Worm (Caenorhabditis elegans) whole organism, L3 larva: ENCODE data around the gene str-247.

Experiments used
- R02D3.7 ChIP-seq: fragments of 150-350 bp; optimal IDR thresholded peaks from 2 replicates; lab custom pipeline; 2014; ENCODE audit warnings: missing biosample characterization, missing genetic modification characterization
- ZK546.5 ChIP-seq: sonication (generic microtip); optimal IDR thresholded peaks from 2 replicates; lab custom pipeline; 2017; ENCODE audit warnings: missing biosample characterization, missing genetic modification characterization
- aly-2 ChIP-seq: fragments of 150-350 bp; optimal IDR thresholded peaks from 2 replicates; lab custom pipeline; 2014; ENCODE audit warnings: missing biosample characterization, missing genetic modification characterization
- ama-1 ChIP-seq: fragments of 150-350 bp; optimal IDR thresholded peaks from 2 replicates; lab custom pipeline; 2018
- ceh-28 ChIP-seq: fragments of 150-350 bp; optimal IDR thresholded peaks from 2 replicates; lab custom pipeline; 2014; ENCODE audit warnings: missing biosample characterization, missing genetic modification reagents, missing genetic modification characterization
- ceh-82 ChIP-seq: fragments of 150-350 bp; optimal IDR thresholded peaks from 2 replicates; lab custom pipeline; 2014; ENCODE audit warnings: missing biosample characterization, missing genetic modification characterization
- ceh-9 ChIP-seq: sonication (generic microtip); optimal IDR thresholded peaks from 2 replicates; lab custom pipeline; 2018; ENCODE audit warnings: missing biosample characterization, missing genetic modification characterization
- daf-12 ChIP-seq: fragments of 150-350 bp; optimal IDR thresholded peaks from 2 replicates; lab custom pipeline; 2014; ENCODE audit warnings: missing biosample characterization, missing genetic modification reagents, missing genetic modification characterization
- egl-27 ChIP-seq: sonication (generic microtip); optimal IDR thresholded peaks from 4 replicates; lab custom pipeline; 2017; ENCODE audit warnings: missing biosample characterization, missing genetic modification reagents, missing genetic modification characterization
- egl-5 ChIP-seq: fragments of 150-350 bp; optimal IDR thresholded peaks from 2 replicates; lab custom pipeline; 2017; ENCODE audit warnings: missing biosample characterization, missing genetic modification reagents, missing genetic modification characterization, inconsistent platforms
- elt-2 ChIP-seq: sonication (generic microtip); optimal IDR thresholded peaks from 2 replicates; lab custom pipeline; 2016; ENCODE audit warnings: missing genetic modification reagents, mild to moderate bottlenecking, missing genetic modification characterization, missing compliant biosample characterization
- elt-3 ChIP-seq, 3 experiments: fragments of 150-350 bp in 1 of 3; sonication (generic microtip) in 2 of 3; optimal IDR thresholded peaks; 2 replicates in 2 of 3; 4 replicates in 1 of 3; lab custom pipeline; 2014 to 2017; ENCODE audit warnings: missing biosample characterization in 3 of 3, missing genetic modification characterization in 3 of 3
- eor-1 ChIP-seq, 2 experiments: fragments of 150-350 bp; optimal IDR thresholded peaks; 2 replicates each; lab custom pipeline; 2014 to 2018; ENCODE audit warnings: missing biosample characterization in 2 of 2, missing genetic modification characterization in 2 of 2
- fkh-10 ChIP-seq: sonication (generic microtip); optimal IDR thresholded peaks from 2 replicates; lab custom pipeline; 2017; ENCODE audit warnings: missing biosample characterization, missing genetic modification reagents, missing genetic modification characterization
- fkh-2 ChIP-seq: fragments of 150-350 bp; optimal IDR thresholded peaks from 2 replicates; lab custom pipeline; 2014; ENCODE audit warnings: missing biosample characterization, missing genetic modification reagents, missing genetic modification characterization
- fos-1 ChIP-seq: fragments of 150-350 bp; optimal IDR thresholded peaks from 2 replicates; lab custom pipeline; 2014; ENCODE audit warnings: missing biosample characterization, missing genetic modification characterization
- hmg-11 ChIP-seq: sonication (generic microtip); optimal IDR thresholded peaks from 2 replicates; lab custom pipeline; 2016; ENCODE audit warnings: missing genetic modification characterization, missing compliant biosample characterization
- jun-1 ChIP-seq: fragments of 150-350 bp; optimal IDR thresholded peaks from 2 replicates; lab custom pipeline; 2014; ENCODE audit warnings: missing biosample characterization, missing genetic modification reagents, missing genetic modification characterization
- lin-15B ChIP-seq: fragments of 150-350 bp; optimal IDR thresholded peaks from 2 replicates; lab custom pipeline; 2014; ENCODE audit warnings: missing biosample characterization, missing genetic modification characterization
- lsy-12 ChIP-seq: sonication (generic microtip); optimal IDR thresholded peaks from 2 replicates; lab custom pipeline; 2016; ENCODE audit warnings: mild to moderate bottlenecking, missing genetic modification characterization, missing compliant biosample characterization
- mdl-1 ChIP-seq: fragments of 150-350 bp; optimal IDR thresholded peaks from 2 replicates; lab custom pipeline; 2014; ENCODE audit warnings: missing biosample characterization, missing genetic modification characterization
- nfya-1 ChIP-seq: sonication (generic microtip); optimal IDR thresholded peaks from 2 replicates; lab custom pipeline; 2017; ENCODE audit warnings: missing genetic modification characterization, mild to moderate bottlenecking, missing compliant biosample characterization, antibody characterized with exemption, moderate library complexity; ENCODE audit not compliant: insufficient read depth
- nhr-11 ChIP-seq: fragments of 150-350 bp; optimal IDR thresholded peaks from 2 replicates; lab custom pipeline; 2014; ENCODE audit warnings: missing biosample characterization, missing genetic modification characterization
- nhr-12 ChIP-seq: fragments of 150-350 bp; optimal IDR thresholded peaks from 2 replicates; lab custom pipeline; 2014; ENCODE audit warnings: missing biosample characterization, missing genetic modification characterization
- nhr-23 ChIP-seq: fragments of 150-350 bp; optimal IDR thresholded peaks from 2 replicates; lab custom pipeline; 2014; ENCODE audit warnings: missing biosample characterization, missing genetic modification reagents, missing genetic modification characterization
- nhr-25 ChIP-seq: sonication (generic microtip); optimal IDR thresholded peaks from 2 replicates; lab custom pipeline; 2017; ENCODE audit warnings: missing biosample characterization, missing genetic modification characterization
- nhr-28 ChIP-seq: fragments of 150-350 bp; optimal IDR thresholded peaks from 2 replicates; lab custom pipeline; 2014; ENCODE audit warnings: missing biosample characterization, missing genetic modification characterization
- nhr-43 ChIP-seq: sonication (generic microtip); optimal IDR thresholded peaks from 2 replicates; lab custom pipeline; 2016; ENCODE audit warnings: mild to moderate bottlenecking, missing genetic modification characterization, missing compliant biosample characterization; ENCODE audit not compliant: poor library complexity, severe bottlenecking
- nhr-67 ChIP-seq: fragments of 150-350 bp; optimal IDR thresholded peaks from 2 replicates; lab custom pipeline; 2014; ENCODE audit warnings: missing biosample characterization, missing genetic modification characterization
- nhr-76 ChIP-seq: fragments of 150-350 bp; sonication (generic microtip); optimal IDR thresholded peaks from 5 replicates; lab custom pipeline; 2014; ENCODE audit warnings: missing biosample characterization, missing genetic modification characterization
- nhr-77 ChIP-seq: fragments of 150-350 bp; optimal IDR thresholded peaks from 2 replicates; lab custom pipeline; 2014; ENCODE audit warnings: missing biosample characterization, missing genetic modification characterization
- pqm-1 ChIP-seq: fragments of 150-350 bp; optimal IDR thresholded peaks from 2 replicates; lab custom pipeline; 2017; ENCODE audit warnings: missing biosample characterization, missing genetic modification characterization, inconsistent platforms
- sea-2 ChIP-seq: fragments of 150-350 bp; sonication (generic microtip); optimal IDR thresholded peaks from 4 replicates; lab custom pipeline; 2014; ENCODE audit warnings: missing biosample characterization, missing genetic modification reagents, missing genetic modification characterization
- skn-1 ChIP-seq: fragments of 150-350 bp; optimal IDR thresholded peaks from 2 replicates; lab custom pipeline; 2014; ENCODE audit warnings: missing biosample characterization, missing genetic modification characterization
- tbx-2 ChIP-seq: sonication (generic microtip); optimal IDR thresholded peaks from 2 replicates; lab custom pipeline; 2016; ENCODE audit warnings: mild to moderate bottlenecking, missing genetic modification characterization, missing compliant biosample characterization
- unc-39 ChIP-seq: sonication (generic microtip); optimal IDR thresholded peaks from 4 replicates; lab custom pipeline; 2017; ENCODE audit warnings: missing biosample characterization, missing genetic modification characterization
- unc-62 ChIP-seq: fragments of 150-350 bp; sonication (generic microtip); optimal IDR thresholded peaks from 4 replicates; lab custom pipeline; 2014; ENCODE audit warnings: missing biosample characterization, missing genetic modification reagents, missing genetic modification characterization
- zag-1 ChIP-seq: fragments of 150-350 bp; optimal IDR thresholded peaks from 2 replicates; lab custom pipeline; 2014; ENCODE audit warnings: missing biosample characterization, missing genetic modification characterization
- ztf-11 ChIP-seq: fragments of 150-350 bp; optimal IDR thresholded peaks from 2 replicates; lab custom pipeline; 2014; ENCODE audit warnings: missing biosample characterization, missing genetic modification characterization

Gene str-247

ce11 chrV:3989070-3989469 lies 35.2 kb downstream of the str-247 start, which contains the start of gene nlp-27:
nlp-27 (plus strand) TSS chrV:3989378.
- TF ChIP-seq jun-1 (tag; lab: Kevin White, UChicago) (no peak), nhr-23 (tag; lab: Kevin White, UChicago) (peak; percentile 23), fkh-2 (no peak)
- TF ChIP-seq, all 47 proteins: peak for 1

ce11 chrV:3992334-3992733 lies 38.5 kb downstream of the str-247 start:
- TF ChIP-seq pqm-1 (no peak), skn-1 (tag; lab: Kevin White, UChicago) (no peak), aly-2 (tag; lab: Kevin White, UChicago) (no peak), sea-2 (GFP tag; lab: Kevin White, UChicago) (no peak), unc-39 (no peak), ceh-82 (tag; lab: Kevin White, UChicago) (no peak), ZK546.5 (tag; lab: Kevin White, UChicago) (no peak), nfya-1 (no peak), daf-12 (tag; lab: Kevin White, UChicago) (no peak), nhr-28 (tag; lab: Kevin White, UChicago) (no peak), unc-62 (GFP tag; lab: Kevin White, UChicago) (no peak), ceh-9 (tag; lab: Kevin White, UChicago) (no peak), R02D3.7 (tag; lab: Kevin White, UChicago) (no peak), eor-1 (tag; optimal IDR thresholded peaks at IDR 0.05; lab: Kevin White, UChicago) (no peak), nhr-11 (tag; lab: Kevin White, UChicago) (no peak), lin-15B (tag; lab: Kevin White, UChicago) (no peak), nhr-12 (tag; lab: Kevin White, UChicago) (no peak), nhr-77 (tag; lab: Kevin White, UChicago) (no peak), fos-1 (tag; lab: Kevin White, UChicago) (no peak)

ce11 chrV:3994048-3994447 lies 40.2 kb downstream of the str-247 start, which contains the start of gene K09D9.9:
K09D9.9 (minus strand) TSS chrV:3994148.
- TF ChIP-seq aly-2 (tag; lab: Kevin White, UChicago) (no peak), nhr-77 (tag; lab: Kevin White, UChicago) (no peak), nhr-76 (no peak), ceh-28 (tag; lab: Kevin White, UChicago) (no peak), sea-2 (GFP tag; lab: Kevin White, UChicago) (no peak), eor-1 (tag; optimal IDR thresholded peaks at IDR 0.05; lab: Kevin White, UChicago) (no peak), tbx-2 (tag; lab: Kevin White, UChicago) (no peak), lsy-12 (tag; lab: Kevin White, UChicago) (no peak), nhr-25 (tag; lab: Kevin White, UChicago) (no peak), fkh-10 (no peak), egl-5 (tag; lab: Kevin White, UChicago) (no peak), zag-1 (tag; lab: Kevin White, UChicago) (no peak), ceh-9 (tag; lab: Kevin White, UChicago) (no peak), lin-15B (tag; lab: Kevin White, UChicago) (no peak), ama-1 (no peak), elt-3 (tag; optimal IDR thresholded peaks at IDR 0.05; lab: Kevin White, UChicago) (no peak)

ce11 chrV:3995838-3996237 lies 42.0 kb downstream of the str-247 start, which contains the start of gene srx-62:
srx-62 (minus strand) TSS chrV:3995938.
- no peak for TF ChIP-seq nhr-43 (tag; lab: Kevin White, UChicago)
- TF ChIP-seq nhr-28 (tag; lab: Kevin White, UChicago): no peak
- TF ChIP-seq ZK546.5 (tag; lab: Kevin White, UChicago): no peak
- TF ChIP-seq, all 47 proteins: peak for 0

DNA sequence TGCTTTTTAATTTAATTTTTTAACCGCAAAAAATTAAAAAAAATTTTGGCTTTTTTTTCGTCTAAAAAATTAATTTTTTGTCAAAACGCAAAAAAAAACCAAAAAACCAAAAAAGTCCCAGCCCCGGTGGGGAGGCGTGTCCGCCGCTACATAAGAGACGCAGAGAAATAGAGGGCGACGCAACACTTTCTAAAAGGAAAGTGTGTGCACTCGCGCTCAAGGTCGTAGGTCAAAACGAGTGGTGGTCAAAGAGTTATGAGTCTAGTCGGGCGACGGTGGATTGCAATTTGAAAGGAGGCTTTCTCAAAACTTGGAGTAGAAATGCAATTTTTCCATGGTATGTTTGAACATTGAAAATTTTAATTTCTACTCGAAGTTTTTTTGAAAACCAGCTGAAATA lies 50.7 kb downstream of the str-247 start:
- TF ChIP-seq ceh-28 (tag; lab: Kevin White, UChicago) (no peak), ztf-11 (no peak), egl-27 (tag; lab: Kevin White, UChicago) (no peak), nhr-12 (tag; lab: Kevin White, UChicago) (no peak), daf-12 (tag; lab: Kevin White, UChicago) (no peak), ceh-82 (tag; lab: Kevin White, UChicago) (no peak), mdl-1 (tag; lab: Kevin White, UChicago) (no peak), nhr-77 (tag; lab: Kevin White, UChicago) (no peak), hmg-11 (no peak), tbx-2 (tag; lab: Kevin White, UChicago) (no peak), nhr-67 (no peak), fkh-2 (no peak), elt-2 (no peak)
